Worm (Caenorhabditis elegans): ENCODE measurements around the gene F33G12.6.
A peak's percentile ranks its signal among the peaks of the same experiment; 100 is the strongest.

F33G12.6 gene

DNA sequence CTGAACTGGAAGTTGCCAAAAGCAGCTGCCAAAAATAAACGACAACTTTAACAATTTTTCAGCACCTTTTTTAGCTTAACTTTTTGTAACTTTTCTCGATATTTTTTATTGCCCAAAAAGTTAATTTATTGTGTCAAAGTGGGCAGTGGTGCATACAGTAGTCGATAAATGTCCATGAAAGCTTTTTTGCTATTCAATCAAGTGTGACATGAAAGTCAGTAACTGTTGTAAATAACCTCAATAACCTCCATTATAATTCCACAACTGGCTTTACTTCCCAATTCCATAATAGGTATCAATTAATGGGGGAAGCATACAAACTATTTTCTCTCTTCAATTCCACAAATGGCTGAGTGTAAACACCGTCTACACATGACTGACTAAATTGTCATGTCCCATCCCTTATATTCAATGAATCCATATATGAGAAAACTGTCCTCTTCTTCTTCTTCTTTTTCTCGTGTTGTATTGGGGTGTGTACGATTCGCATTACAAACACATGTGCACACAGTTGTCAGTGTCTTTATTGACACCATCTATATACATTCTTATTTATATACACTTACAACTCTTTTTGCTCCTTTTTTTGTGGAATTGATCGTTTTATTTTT, 1.4 kb upstream of the F33G12.6 start:
- TF ChIP-seq sup-37 (GFP tag; optimal IDR thresholded peaks at IDR 0.05) (no peak), mef-2 (tag; optimal IDR thresholded peaks at IDR 0.05) (no peak), aha-1 (tag; optimal IDR thresholded peaks at IDR 0.05) (no peak), pqm-1 (tag; optimal IDR thresholded peaks at IDR 0.05) (no peak), lin-39 (tag; optimal IDR thresholded peaks at IDR 0.05) (no peak), sptf-1 (tag; optimal IDR thresholded peaks at IDR 0.05) (no peak), mab-9 (GFP tag; IDR thresholded peaks at IDR 0.05) (no peak), unc-98 (GFP tag; IDR thresholded peaks at IDR 0.05) (no peak), lin-13 (GFP tag; optimal IDR thresholded peaks at IDR 0.05) (no peak), snpc-4 (tag; optimal IDR thresholded peaks at IDR 0.05) (no peak), hlh-17 (GFP tag; optimal IDR thresholded peaks at IDR 0.05; ENCODE audit: borderline replicate concordance) (no peak), vab-15 (tag; optimal IDR thresholded peaks at IDR 0.05) (no peak), unc-130 (tag; optimal IDR thresholded peaks at IDR 0.05) (no peak), blmp-1 (tag; optimal IDR thresholded peaks at IDR 0.05) (peak; percentile 12), nhr-19 (GFP tag; conservative IDR thresholded peaks at IDR 0.05) (no peak), lin-15B (tag; optimal IDR thresholded peaks at IDR 0.05) (no peak), fos-1 (tag; optimal IDR thresholded peaks at IDR 0.05) (no peak), irx-1 (tag; optimal IDR thresholded peaks at IDR 0.05) (no peak), nhr-11 (tag; optimal IDR thresholded peaks at IDR 0.05) (no peak), fkh-8 (tag; optimal IDR thresholded peaks at IDR 0.05) (no peak), ces-1 (GFP tag; optimal IDR thresholded peaks at IDR 0.05) (no peak), nhr-76 (tag; optimal IDR thresholded peaks at IDR 0.05) (no peak), hpl-2 (GFP tag; optimal IDR thresholded peaks at IDR 0.05) (no peak), grh-1 (GFP tag; IDR thresholded peaks at IDR 0.05) (no peak), dsc-1 (tag; optimal IDR thresholded peaks at IDR 0.05) (no peak), lir-3 (tag; optimal IDR thresholded peaks at IDR 0.05; ENCODE audit: poor library complexity) (peak; percentile 5), C34B4.2 (tag; optimal IDR thresholded peaks at IDR 0.05) (no peak), C04F5.9 (tag; optimal IDR thresholded peaks at IDR 0.05) (no peak), mdl-1 (tag; optimal IDR thresholded peaks at IDR 0.05) (no peak), ceh-88 (GFP tag; IDR thresholded peaks at IDR 0.05) (no peak), snu-23 (GFP tag; optimal IDR thresholded peaks at IDR 0.05) (peak; percentile 39), nhr-85 (tag) (peak; percentile 71), lin-35 (GFP tag; optimal IDR thresholded peaks at IDR 0.05) (peak in 1 of 2 experiments; percentile 49), nhr-47 (tag; optimal IDR thresholded peaks at IDR 0.05) (no peak), efl-3 (GFP tag; optimal IDR thresholded peaks at IDR 0.05) (no peak), nhr-84 (tag; optimal IDR thresholded peaks at IDR 0.05) (no peak), zip-4 (GFP tag; optimal IDR thresholded peaks at IDR 0.05) (no peak), zag-1 (tag; optimal IDR thresholded peaks at IDR 0.05) (no peak), F16B12.6 (tag; optimal IDR thresholded peaks at IDR 0.05) (no peak), nhr-71 (tag; optimal IDR thresholded peaks at IDR 0.05) (peak; percentile 23), Y116A8C.19 (tag; optimal IDR thresholded peaks at IDR 0.05; ENCODE audit: borderline replicate concordance) (no peak), ztf-4 (tag; optimal IDR thresholded peaks at IDR 0.05) (no peak), mep-1 (tag; optimal IDR thresholded peaks at IDR 0.05) (peak; percentile 4), pax-3 (tag; optimal IDR thresholded peaks at IDR 0.05) (no peak), dpl-1 (GFP tag; optimal IDR thresholded peaks at IDR 0.05) (no peak), ets-5 (GFP tag; IDR thresholded peaks at IDR 0.05) (no peak), fkh-10 (GFP tag; optimal IDR thresholded peaks at IDR 0.05) (no peak), nhr-237 (tag; optimal IDR thresholded peaks at IDR 0.05) (no peak), ceh-63 (GFP tag; optimal IDR thresholded peaks at IDR 0.05) (no peak), alr-1 (tag; optimal IDR thresholded peaks at IDR 0.05; ENCODE audit: borderline replicate concordance) (no peak), efl-1 (optimal IDR thresholded peaks at IDR 0.05) (no peak), efl-1 (GFP tag; optimal IDR thresholded peaks at IDR 0.05 in 1 of 2) (peak in 1 of 2 experiments; percentile 80), xbp-1 (tag; optimal IDR thresholded peaks at IDR 0.05) (no peak), lin-14 (GFP tag; optimal IDR thresholded peaks at IDR 0.05) (peak; percentile 59)

Data from whole organism, L1 larva.